Worm (Caenorhabditis elegans) whole organism, L1 larva: Measurements from ENCODE around the gene ddx-15.

Source experiments
- Y116A8C.19 ChIP-seq: sonication (generic microtip); optimal IDR thresholded peaks from 2 replicates; lab custom pipeline; 2016; ENCODE audit warnings: missing compliant biosample characterization, missing genetic modification characterization, borderline replicate concordance
- alr-1 ChIP-seq: fragments of 200-800 bp; sonication (Bioruptor generic); optimal IDR thresholded peaks from 2 replicates; lab custom pipeline; 2018; ENCODE audit warnings: borderline replicate concordance, mild to moderate bottlenecking, missing genetic modification characterization, missing compliant biosample characterization
- aly-2 ChIP-seq: fragments of 150-350 bp; optimal IDR thresholded peaks from 2 replicates; lab custom pipeline; 2014; ENCODE audit warnings: missing biosample characterization, missing genetic modification characterization
- ama-1 ChIP-seq: fragments of 150-350 bp; optimal IDR thresholded peaks from 2 replicates; lab custom pipeline; 2014
- egl-13 ChIP-seq: sonication (generic microtip); optimal IDR thresholded peaks from 2 replicates; lab custom pipeline; 2016; ENCODE audit warnings: missing genotype, missing genetic modification reagents, missing genetic modification characterization, missing compliant biosample characterization
- elt-2 ChIP-seq: sonication (generic microtip); optimal IDR thresholded peaks from 2 replicates; lab custom pipeline; 2016; ENCODE audit warnings: missing genetic modification characterization, mild to moderate bottlenecking, inconsistent platforms, missing compliant biosample characterization, missing genetic modification reagents
- elt-3 ChIP-seq, 6 experiments: fragments of 150-350 bp in 1 of 6; sonication (generic microtip); optimal IDR thresholded peaks; 2 replicates each; lab custom pipeline; 2017 to 2018; ENCODE audit warnings: missing biosample characterization in 6 of 6, missing genetic modification characterization in 6 of 6, inconsistent platforms in 1 of 6
- lin-13 ChIP-seq: fragments of 150-350 bp; optimal IDR thresholded peaks from 2 replicates; lab custom pipeline; 2014; ENCODE audit warnings: missing biosample characterization, missing genetic modification reagents, missing genetic modification characterization
- lin-35 ChIP-seq, 2 experiments: fragments of 150-350 bp; optimal IDR thresholded peaks; 2 replicates each; lab custom pipeline; 2014; ENCODE audit warnings: missing biosample characterization in 2 of 2, missing genetic modification characterization in 2 of 2, missing genetic modification reagents in 2 of 2
- nhr-12 ChIP-seq: sonication (generic microtip); optimal IDR thresholded peaks from 2 replicates; lab custom pipeline; 2017; ENCODE audit warnings: missing biosample characterization, missing genetic modification characterization
- unc-62 ChIP-seq: fragments of 150-350 bp; optimal IDR thresholded peaks from 2 replicates; lab custom pipeline; 2014; ENCODE audit warnings: missing biosample characterization, missing genetic modification reagents, missing genetic modification characterization

DNA sequence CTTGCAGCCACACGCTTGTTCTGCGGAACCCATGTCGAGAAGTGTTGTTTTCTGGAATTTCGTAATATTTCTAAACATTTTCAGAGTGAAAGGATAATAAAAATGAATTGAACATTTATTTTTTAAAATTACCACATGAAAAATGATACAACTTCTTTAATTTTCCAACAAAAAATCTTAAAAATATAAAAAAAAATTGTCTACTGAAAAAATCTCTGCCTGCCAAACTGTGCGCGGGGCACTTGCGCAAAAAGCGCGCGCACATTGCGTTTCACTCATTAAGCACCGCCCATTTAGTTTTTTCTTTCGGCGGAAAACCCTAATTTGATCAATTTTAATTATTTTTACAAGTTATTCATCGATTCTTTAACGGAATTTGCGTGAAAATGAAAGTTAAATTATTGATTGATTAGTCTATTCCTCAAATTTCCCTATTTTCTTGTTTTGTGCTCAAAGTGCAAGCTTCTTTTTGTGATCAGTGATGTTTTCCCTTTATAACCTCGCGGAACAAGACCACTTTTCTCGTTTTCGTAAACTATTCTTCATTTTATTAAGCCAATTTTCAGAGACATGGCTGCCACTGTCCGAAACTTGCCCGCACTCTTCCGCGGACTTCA, 36.5 kb downstream of the ddx-15 start, which contains the start of the genes nmad-1 and hach-1:
- TF ChIP-seq egl-13 (tag; lab: Kevin White, UChicago) = peak; percentile 70
- TF ChIP-seq lin-13 (GFP tag; lab: Kevin White, UChicago) = peak; percentile 38
- no peak for TF ChIP-seq alr-1 (tag; lab: Kevin White, UChicago)
- no peak for TF ChIP-seq Y116A8C.19 (tag; lab: Kevin White, UChicago)
- peak in 1 of 6 experiments; percentile 61 for TF ChIP-seq elt-3 (tag; optimal IDR thresholded peaks at IDR 0.05; lab: Kevin White, UChicago)
- no peak for TF ChIP-seq aly-2
- TF ChIP-seq nhr-12 (tag; lab: Kevin White, UChicago) = no peak
- peak; percentile 64 for TF ChIP-seq elt-2 (tag; lab: Kevin White, UChicago)
- TF ChIP-seq ama-1 (lab: Kevin White, UChicago) = no peak
- TF ChIP-seq unc-62 = no peak
- TF ChIP-seq lin-35 (GFP tag; optimal IDR thresholded peaks at IDR 0.05; lab: Kevin White, UChicago) = peak; percentile 44 to 64
